Fruit fly (Drosophila melanogaster) whole organism, prepupa: ENCODE measurements around the gene dpr3.

Source experiments
- fkh ChIP-seq: fragments of 200-800 bp; sonication (Bioruptor generic); optimal IDR thresholded peaks from 3 replicates; lab custom pipeline; 2017; ENCODE audit warnings: missing biosample characterization, mild to moderate bottlenecking, missing genetic modification characterization, moderate library complexity
- vri ChIP-seq: fragments of 200-800 bp; sonication (Bioruptor generic); optimal IDR thresholded peaks from 3 replicates; lab custom pipeline; 2016; ENCODE audit warnings: missing biosample characterization, mild to moderate bottlenecking, missing genetic modification characterization

dm6 chr2L:2045265-2045664 lies 64.4 kb downstream of the dpr3 start, which contains the start of gene Kebab:
- TF ChIP-seq fkh (GFP tag; lab: Kevin White, UChicago) (no peak), vri (GFP tag; lab: Kevin White, UChicago) (no peak)
